Worm (Caenorhabditis elegans) whole organism, early embryonic: ENCODE results near the gene wapl-1.

Experiments used
- B0310.2 ChIP-seq: sonication (generic microtip); optimal IDR thresholded peaks from 2 replicates; lab custom pipeline; 2016; ENCODE audit warnings: mild to moderate bottlenecking, missing genetic modification characterization, missing compliant biosample characterization
- F13C5.2 ChIP-seq: sonication (generic microtip); optimal IDR thresholded peaks from 2 replicates; lab custom pipeline; 2017; ENCODE audit warnings: mild to moderate bottlenecking, missing genetic modification characterization, inconsistent platforms, missing compliant biosample characterization
- aly-1 ChIP-seq: sonication (generic microtip); optimal IDR thresholded peaks from 2 replicates; lab custom pipeline; 2016; ENCODE audit warnings: missing genetic modification characterization, missing compliant biosample characterization
- ama-1 ChIP-seq: fragments of 150-350 bp; optimal IDR thresholded peaks from 2 replicates; lab custom pipeline; 2014
- ceh-13 ChIP-seq: fragments of 200-800 bp; sonication (Bioruptor generic); optimal IDR thresholded peaks from 2 replicates; lab custom pipeline; 2018; ENCODE audit warnings: mild to moderate bottlenecking, missing genetic modification characterization, missing compliant biosample characterization
- ceh-36 ChIP-seq: sonication (generic microtip); optimal IDR thresholded peaks from 2 replicates; lab custom pipeline; 2016; ENCODE audit warnings: missing genetic modification characterization, inconsistent platforms, missing compliant biosample characterization
- ets-7 ChIP-seq: sonication (generic microtip); optimal IDR thresholded peaks from 2 replicates; lab custom pipeline; 2016; ENCODE audit warnings: missing genotype, missing genetic modification characterization, missing compliant biosample characterization
- flt-1 ChIP-seq: fragments of 200-800 bp; sonication (Bioruptor generic); IDR thresholded peaks from 2 replicates; pipeline ENCODE4 v1.3.6; 2022; ENCODE audit warnings: missing genetic modification characterization, missing compliant biosample characterization
- hmbx-1 ChIP-seq: sonication (generic microtip); optimal IDR thresholded peaks from 2 replicates; lab custom pipeline; 2016; ENCODE audit warnings: mild to moderate bottlenecking, missing genetic modification characterization, missing compliant biosample characterization
- hmg-4 ChIP-seq: fragments of 200-800 bp; sonication (Bioruptor generic); optimal IDR thresholded peaks from 2 replicates; lab custom pipeline; 2018; ENCODE audit warnings: mild to moderate bottlenecking, missing genetic modification characterization, missing compliant biosample characterization
- hnd-1 ChIP-seq: sonication (generic microtip); optimal IDR thresholded peaks from 2 replicates; lab custom pipeline; 2016; ENCODE audit warnings: missing genetic modification characterization, missing compliant biosample characterization
- pes-1 ChIP-seq: fragments of 200-800 bp; sonication (Bioruptor generic); IDR thresholded peaks from 2 replicates; pipeline ENCODE4 v1.3.6; 2022; ENCODE audit warnings: missing genetic modification reagents, missing genetic modification characterization, missing compliant biosample characterization
- scrt-1 ChIP-seq: fragments of 200-800 bp; sonication (Bioruptor generic); IDR thresholded peaks from 2 replicates; pipeline ENCODE4 v1.3.6; 2022; ENCODE audit warnings: missing genetic modification characterization, missing compliant biosample characterization
- sea-1 ChIP-seq: fragments of 200-800 bp; sonication (Bioruptor generic); conservative IDR thresholded peaks from 2 replicates; pipeline ENCODE4 v1.3.6; 2022; ENCODE audit warnings: missing genetic modification characterization, missing compliant biosample characterization
- tbx-11 ChIP-seq: fragments of 200-800 bp; sonication (Bioruptor generic); IDR thresholded peaks from 2 replicates; pipeline ENCODE4 v1.3.6; 2022; ENCODE audit warnings: missing genetic modification characterization, missing compliant biosample characterization
- tbx-37 ChIP-seq: fragments of 200-800 bp; sonication (Bioruptor generic); conservative IDR thresholded peaks from 2 replicates; pipeline ENCODE4 v1.3.6; 2022; ENCODE audit warnings: missing genetic modification reagents, missing genetic modification characterization, missing compliant biosample characterization
- tra-4 ChIP-seq: sonication (generic microtip); optimal IDR thresholded peaks from 2 replicates; lab custom pipeline; 2017; ENCODE audit warnings: missing genetic modification characterization, missing compliant biosample characterization

Gene wapl-1

DNA sequence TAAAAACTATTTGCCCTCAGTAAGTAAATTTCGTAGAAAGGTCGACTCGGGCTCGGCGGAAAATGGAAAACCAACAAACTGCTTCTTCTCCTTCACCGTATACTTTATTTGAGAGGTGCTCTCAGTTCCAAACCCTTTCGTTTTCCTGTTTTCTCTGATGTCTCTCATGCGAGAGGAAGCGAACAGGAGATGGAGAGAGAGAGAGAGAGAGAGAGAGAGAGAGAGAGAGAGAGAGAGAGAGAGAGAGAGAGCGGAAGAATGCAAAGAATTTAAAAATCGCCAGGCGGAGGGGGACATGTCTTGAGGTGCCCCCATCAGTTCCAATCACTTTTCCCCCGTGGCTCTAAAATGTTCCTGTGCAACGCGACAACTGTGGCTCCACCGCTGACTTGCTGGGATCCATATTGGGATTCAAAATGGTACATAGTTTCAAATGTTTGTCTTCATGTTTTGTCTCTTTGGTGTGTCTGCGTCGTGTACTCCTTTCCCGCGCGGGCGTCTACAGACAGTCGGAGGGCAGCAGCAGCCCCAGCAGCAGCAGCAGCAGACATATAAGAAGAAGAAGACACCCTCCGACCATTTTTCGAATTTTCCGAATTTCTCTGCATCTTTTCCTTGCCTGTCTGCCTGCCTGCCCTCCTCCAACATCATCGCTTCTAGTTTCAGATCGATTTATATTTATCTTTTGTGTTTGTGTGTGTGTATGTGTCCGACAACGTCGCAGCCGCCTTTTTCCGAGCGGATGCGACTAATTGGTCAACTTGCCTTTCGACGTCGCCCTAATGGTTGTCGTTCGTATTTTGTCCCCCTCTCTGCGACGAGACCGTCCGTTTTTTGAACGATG, 9.0 kb upstream of the wapl-1 start, which contains the start of gene R08C7.11:
Gene R08C7.11, minus strand, starts transcription at position 608 of the 844 bp plus-strand sequence.
- TF ChIP-seq hmg-4 (peak; percentile 48), ama-1 (lab: Kevin White, UChicago) (no peak)

DNA sequence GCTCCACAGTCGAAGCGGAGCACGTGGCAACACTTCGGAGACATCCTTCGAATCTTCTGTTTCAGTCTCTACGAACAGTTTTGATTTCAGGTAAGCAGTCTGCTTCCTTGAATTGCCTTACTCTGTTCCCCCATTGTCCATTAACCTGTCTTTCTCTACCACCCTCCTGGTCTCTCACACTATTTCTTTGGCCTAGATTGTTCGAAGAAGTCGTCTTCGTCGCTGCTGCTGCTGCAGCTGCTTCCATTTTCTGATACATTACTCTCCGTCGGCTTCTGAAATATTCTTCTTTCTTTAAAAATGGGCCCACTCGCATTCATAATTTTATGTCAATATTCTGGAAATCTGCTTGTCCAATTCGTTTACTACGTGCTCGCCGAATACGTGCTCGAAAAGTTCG, 6.0 kb upstream of the wapl-1 start, which contains the start of gene R08C7.1:
Gene R08C7.1, plus strand, starts transcription at position 301 of the 400 bp plus-strand sequence.
- no peak for TF ChIP-seq hmbx-1 (tag; lab: Kevin White, UChicago)
- no peak for TF ChIP-seq aly-1
- TF ChIP-seq sea-1 (GFP tag; lab: Robert Waterston, UW): no peak
- no peak for TF ChIP-seq flt-1
- no peak for TF ChIP-seq F13C5.2 (tag; lab: Kevin White, UChicago)
- no peak for TF ChIP-seq hmg-4
- no peak for TF ChIP-seq hnd-1
- TF ChIP-seq tbx-37 (GFP tag; lab: Robert Waterston, UW): no peak
- no peak for TF ChIP-seq ets-7 (tag; lab: Kevin White, UChicago)
- TF ChIP-seq pes-1 (GFP tag; lab: Robert Waterston, UW): no peak
- no peak for TF ChIP-seq tbx-11 (GFP tag; lab: Robert Waterston, UW)
- TF ChIP-seq B0310.2 (tag; lab: Kevin White, UChicago): no peak
- TF ChIP-seq ama-1 (lab: Kevin White, UChicago): no peak
- no peak for TF ChIP-seq ceh-36 (tag; lab: Kevin White, UChicago)
- no peak for TF ChIP-seq ceh-13
- no peak for TF ChIP-seq tra-4 (tag; lab: Kevin White, UChicago)
- TF ChIP-seq scrt-1 (GFP tag; lab: Robert Waterston, UW): no peak

DNA sequence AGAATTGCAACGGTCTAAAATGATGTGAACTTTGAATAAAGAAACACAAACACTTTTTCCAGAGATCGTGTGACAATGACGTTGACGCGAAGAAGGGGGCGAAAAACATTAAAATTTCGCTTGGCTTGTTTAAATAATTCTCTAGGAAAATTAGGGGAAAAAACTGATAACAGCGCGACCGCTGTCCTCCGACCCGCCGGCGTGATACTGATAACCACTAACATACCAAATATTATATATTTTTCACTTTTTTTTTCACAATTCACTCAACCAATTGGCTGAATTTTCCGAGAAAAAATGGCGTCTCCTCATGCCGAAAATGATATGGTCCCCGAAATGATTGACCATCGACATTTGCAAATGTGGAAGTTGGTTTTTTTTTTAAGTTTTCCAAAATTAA, 4.3 kb upstream of the wapl-1 start:
- TF ChIP-seq ets-7 (tag; lab: Kevin White, UChicago) (no peak), ceh-13 (no peak), scrt-1 (GFP tag; lab: Robert Waterston, UW) (no peak), aly-1 (no peak), tra-4 (tag; lab: Kevin White, UChicago) (no peak), tbx-11 (GFP tag; lab: Robert Waterston, UW) (no peak), ceh-36 (tag; lab: Kevin White, UChicago) (no peak), flt-1 (no peak), hmbx-1 (tag; lab: Kevin White, UChicago) (no peak), sea-1 (GFP tag; lab: Robert Waterston, UW) (no peak), pes-1 (GFP tag; lab: Robert Waterston, UW) (no peak)

DNA sequence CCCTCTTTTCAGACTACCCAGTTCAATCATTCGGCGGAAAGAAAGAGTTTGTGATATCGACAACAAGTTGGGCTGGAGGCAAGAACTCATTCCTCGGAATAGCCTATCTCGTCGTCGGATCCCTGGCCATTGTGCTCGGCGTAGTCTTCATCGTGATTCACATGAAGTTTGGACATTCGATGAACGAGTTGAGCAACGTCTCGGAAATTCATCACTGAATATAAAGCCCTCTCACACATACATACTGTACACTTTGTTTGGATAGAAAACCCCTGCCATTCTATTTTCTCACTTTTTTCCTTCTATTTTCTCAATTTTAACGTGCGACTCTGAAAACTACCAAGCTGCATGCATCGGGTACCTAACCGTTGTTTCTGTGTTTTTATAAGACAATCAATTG, 3.9 kb upstream of the wapl-1 start, which contains the start of gene R08C7.12:
Gene R08C7.12, plus strand, starts transcription at position 301 of the 400 bp plus-strand sequence.
- TF ChIP-seq ceh-13: no peak
- TF ChIP-seq tra-4 (tag; lab: Kevin White, UChicago): no peak
- no peak for TF ChIP-seq tbx-37 (GFP tag; lab: Robert Waterston, UW)
- TF ChIP-seq B0310.2 (tag; lab: Kevin White, UChicago): no peak
- TF ChIP-seq hnd-1: no peak
- no peak for TF ChIP-seq hmbx-1 (tag; lab: Kevin White, UChicago)

DNA sequence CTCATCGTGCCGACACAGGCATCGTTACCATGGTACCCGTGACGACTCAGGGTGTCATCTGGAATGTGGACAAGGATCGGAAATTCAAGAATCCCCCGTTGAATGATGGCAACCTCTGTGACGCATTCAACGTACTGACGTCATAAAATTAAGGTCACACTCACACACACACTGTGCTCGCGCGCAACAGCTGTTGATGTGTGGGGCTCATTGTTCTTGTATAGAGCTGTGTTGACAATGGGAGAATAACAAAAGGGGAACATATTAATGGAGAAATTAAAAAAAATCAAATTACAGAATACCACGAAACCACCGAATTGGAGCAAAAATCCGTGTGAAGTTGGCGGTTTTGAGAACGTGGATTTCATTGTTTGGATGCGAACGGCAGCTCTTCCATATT, 2.8 kb upstream of the wapl-1 start:
- no peak for TF ChIP-seq ets-7 (tag; lab: Kevin White, UChicago)
- TF ChIP-seq B0310.2 (tag; lab: Kevin White, UChicago): no peak
- TF ChIP-seq F13C5.2 (tag; lab: Kevin White, UChicago): no peak
- no peak for TF ChIP-seq tra-4 (tag; lab: Kevin White, UChicago)
- no peak for TF ChIP-seq tbx-37 (GFP tag; lab: Robert Waterston, UW)
- no peak for TF ChIP-seq hmg-4
- TF ChIP-seq hnd-1: no peak
- no peak for TF ChIP-seq flt-1
- no peak for TF ChIP-seq aly-1
- TF ChIP-seq ceh-36 (tag; lab: Kevin White, UChicago): no peak

DNA sequence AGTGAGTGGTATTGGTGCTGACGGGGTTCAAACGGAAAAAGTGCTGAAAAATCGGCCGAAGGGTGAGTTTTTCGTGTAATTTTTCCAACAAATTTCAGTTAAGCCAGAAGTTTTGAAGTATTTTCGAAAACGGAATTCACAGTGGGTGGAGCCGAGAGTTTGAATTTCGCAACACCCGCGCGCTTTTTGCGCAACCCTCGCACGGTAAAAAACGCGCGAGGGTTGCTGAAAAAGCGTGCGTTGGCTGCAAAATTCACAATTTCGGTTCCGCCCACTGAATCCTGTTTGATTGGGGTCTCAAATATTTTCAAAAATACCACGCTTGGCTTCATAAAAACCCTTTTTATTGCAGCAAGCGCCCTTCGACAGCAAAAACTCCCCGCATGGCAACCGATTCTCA, 1.8 kb upstream of the wapl-1 start:
- TF ChIP-seq pes-1 (GFP tag; lab: Robert Waterston, UW) (0 out of 2 replicates have a peak, but pooled peaks have one; percentile 39), ceh-36 (tag; lab: Kevin White, UChicago) (no peak), sea-1 (GFP tag; lab: Robert Waterston, UW) (0 out of 2 replicates have a peak, but pooled peaks have one; percentile 2), hnd-1 (no peak)

DNA sequence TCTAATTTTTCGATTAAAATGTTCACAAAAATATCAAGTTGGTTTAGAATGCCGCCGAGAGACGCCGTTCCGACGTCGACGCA, 1.6 kb upstream of the wapl-1 start, which contains the start of gene chat-1:
Gene chat-1, plus strand, starts transcription at position 48 of the 83 bp plus-strand sequence.
- TF ChIP-seq scrt-1 (GFP tag; lab: Robert Waterston, UW) (no peak), ceh-36 (tag; lab: Kevin White, UChicago) (no peak), B0310.2 (tag; lab: Kevin White, UChicago) (no peak), ets-7 (tag; lab: Kevin White, UChicago) (no peak), hnd-1 (no peak), F13C5.2 (tag; lab: Kevin White, UChicago) (no peak), aly-1 (no peak), hmg-4 (no peak), flt-1 (no peak), sea-1 (GFP tag; lab: Robert Waterston, UW) (0 out of 2 replicates have a peak, but pooled peaks have one; percentile 16), pes-1 (GFP tag; lab: Robert Waterston, UW) (no peak), ama-1 (lab: Kevin White, UChicago) (peak; percentile 11)

DNA sequence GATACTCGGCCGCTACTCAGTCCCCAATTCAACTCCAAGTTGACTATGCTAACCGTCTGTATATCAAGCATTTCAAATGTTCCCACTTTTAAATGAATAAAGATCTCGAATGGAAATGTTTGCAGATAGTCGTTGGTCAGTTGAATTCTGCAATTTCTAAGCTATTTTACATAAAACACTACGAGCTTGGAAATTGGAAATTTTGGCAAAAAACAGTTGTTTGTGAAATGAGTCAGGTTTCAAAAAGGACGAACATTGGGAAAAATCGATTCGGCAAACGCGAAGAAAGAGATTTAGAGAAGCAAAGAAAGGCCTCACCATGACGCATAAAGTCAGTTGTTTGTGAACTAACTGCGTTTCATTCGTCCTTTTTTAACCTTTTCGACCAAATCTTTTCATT, 1.3 kb upstream of the wapl-1 start:
- TF ChIP-seq ama-1 (lab: Kevin White, UChicago) (peak; percentile 81), ceh-36 (tag; lab: Kevin White, UChicago) (no peak)
